Worm (Caenorhabditis elegans): ENCODE data around the gene R148.7.

DNA sequence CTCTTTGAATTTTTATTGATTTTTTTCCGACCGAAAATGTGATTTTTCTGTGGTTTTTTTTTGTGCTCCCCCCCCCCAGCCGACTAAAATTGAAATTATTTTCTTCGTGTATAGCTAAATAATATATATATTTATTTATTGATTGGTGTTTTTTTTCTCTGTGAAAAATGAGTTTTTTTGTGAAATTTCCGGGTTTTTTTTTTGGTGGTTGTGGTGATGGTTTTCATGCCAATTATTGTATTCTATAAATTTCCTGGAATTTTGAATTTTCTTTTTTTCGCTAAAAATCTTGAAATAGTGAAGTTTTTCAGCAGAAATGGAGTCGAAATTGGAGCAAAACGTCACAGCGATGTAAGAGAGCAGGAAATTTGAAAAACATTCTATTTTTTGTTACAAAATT, 14.8 kb downstream of the R148.7 start, which contains the start of gene lmtr-5:
- TF ChIP-seq aly-2 (tag; optimal IDR thresholded peaks at IDR 0.05) (no peak), lin-15B (tag; optimal IDR thresholded peaks at IDR 0.05) (no peak), skn-1 (tag; optimal IDR thresholded peaks at IDR 0.05) (no peak), ceh-16 (tag; optimal IDR thresholded peaks at IDR 0.05) (no peak), nhr-11 (tag; optimal IDR thresholded peaks at IDR 0.05) (no peak), ceh-82 (tag; optimal IDR thresholded peaks at IDR 0.05) (no peak), snpc-4 (tag; optimal IDR thresholded peaks at IDR 0.05) (no peak), unc-62 (GFP tag; optimal IDR thresholded peaks at IDR 0.05) (no peak), nhr-76 (tag; optimal IDR thresholded peaks at IDR 0.05) (no peak)

Measured in whole organism, L3 larva.